Fruit fly (Drosophila melanogaster) whole organism, embryonic: ENCODE results near the gene RpS29.

Experiments used
- Awh ChIP-seq: fragments of 200-800 bp; sonication (Bioruptor generic); IDR thresholded peaks from 2 replicates; pipeline ENCODE4, ENCODE4 v1.3.6; 2022; ENCODE audit warnings: missing biosample characterization, missing genetic modification characterization
- BEAF-32 ChIP-seq: fragments of 200-800 bp; sonication (Bioruptor generic); optimal IDR thresholded peaks from 3 replicates; lab custom pipeline; 2017; ENCODE audit warnings: missing biosample characterization, missing genetic modification characterization, mild to moderate bottlenecking, moderate library complexity, missing genetic modification reagents
- Bdp1 ChIP-seq: fragments of 200-800 bp; sonication (Bioruptor generic); optimal IDR thresholded peaks from 3 replicates; lab custom pipeline; 2016; ENCODE audit warnings: missing biosample characterization, missing genetic modification characterization
- CG10209 ChIP-seq: fragments of 200-800 bp; sonication (Bioruptor generic); optimal IDR thresholded peaks from 3 replicates; lab custom pipeline; 2017; ENCODE audit warnings: missing biosample characterization, mild to moderate bottlenecking, missing genetic modification characterization, missing genetic modification reagents
- CG10366 ChIP-seq: fragments of 200-800 bp; sonication (Bioruptor generic); IDR thresholded peaks from 2 replicates; pipeline ENCODE4 v1.3.6; 2022; ENCODE audit warnings: missing biosample characterization, missing genetic modification characterization
- CG12071 ChIP-seq: fragments of 200-800 bp; sonication (Bioruptor generic); optimal IDR thresholded peaks from 3 replicates; lab custom pipeline; 2018; ENCODE audit warnings: missing biosample characterization, mild to moderate bottlenecking, missing genetic modification characterization
- CG12104 ChIP-seq: fragments of 200-800 bp; sonication (Bioruptor generic); optimal IDR thresholded peaks from 3 replicates; lab custom pipeline; 2016; ENCODE audit warnings: missing biosample characterization, missing genetic modification characterization
- CG12391 ChIP-seq: fragments of 200-800 bp; sonication (Bioruptor generic); optimal IDR thresholded peaks from 3 replicates; lab custom pipeline; 2018; ENCODE audit warnings: missing biosample characterization, mild to moderate bottlenecking, missing genetic modification characterization, moderate library complexity
- CG12744 ChIP-seq: fragments of 200-800 bp; sonication (Bioruptor generic); optimal IDR thresholded peaks from 2 replicates; lab custom pipeline; 2016; ENCODE audit warnings: missing biosample characterization, missing genetic modification characterization
- CG1647 ChIP-seq: fragments of 200-800 bp; sonication (Bioruptor generic); optimal IDR thresholded peaks from 3 replicates; lab custom pipeline; 2016; ENCODE audit warnings: missing biosample characterization, missing genetic modification characterization
- CG16779 ChIP-seq: fragments of 200-800 bp; sonication (Bioruptor generic); IDR thresholded peaks from 2 replicates; pipeline ENCODE4 v1.3.6; 2022; ENCODE audit warnings: missing biosample characterization, missing genetic modification characterization
- CG18262 ChIP-seq: fragments of 200-800 bp; optimal IDR thresholded peaks from 3 replicates; lab custom pipeline; 2019; ENCODE audit warnings: missing biosample characterization, mild to moderate bottlenecking, missing genetic modification characterization, moderate library complexity
- CG3065 ChIP-seq: fragments of 200-800 bp; sonication (Bioruptor generic); optimal IDR thresholded peaks from 2 replicates; lab custom pipeline; 2016; ENCODE audit warnings: missing biosample characterization, missing genetic modification characterization
- CG31224 ChIP-seq: fragments of 200-800 bp; sonication (Bioruptor generic); IDR thresholded peaks from 2 replicates; pipeline ENCODE4 v1.3.6; 2022; ENCODE audit warnings: missing biosample characterization, missing genetic modification characterization
- CG31441 ChIP-seq: fragments of 200-800 bp; sonication (Bioruptor generic); IDR thresholded peaks from 2 replicates; pipeline ENCODE4 v1.3.6; 2022; ENCODE audit warnings: missing biosample characterization, missing genetic modification characterization
- CG4282 ChIP-seq: fragments of 200-800 bp; sonication (Bioruptor generic); optimal IDR thresholded peaks from 2 replicates; lab custom pipeline; 2016; ENCODE audit warnings: missing biosample characterization, missing genetic modification characterization
- CG4424 ChIP-seq: fragments of 200-800 bp; sonication (Bioruptor generic); optimal IDR thresholded peaks from 3 replicates; lab custom pipeline; 2016; ENCODE audit warnings: missing biosample characterization, missing genetic modification characterization
- CG7372 ChIP-seq: fragments of 200-800 bp; sonication (Bioruptor generic); IDR thresholded peaks from 2 replicates; pipeline ENCODE4 v1.3.6; 2022; ENCODE audit warnings: missing biosample characterization, missing genetic modification characterization
- CG8924 ChIP-seq: fragments of 200-800 bp; optimal IDR thresholded peaks from 3 replicates; lab custom pipeline; 2019; ENCODE audit warnings: missing biosample characterization, mild to moderate bottlenecking, missing genetic modification characterization, moderate library complexity
- Dad ChIP-seq: fragments of 200-800 bp; sonication (Bioruptor generic); optimal IDR thresholded peaks from 3 replicates; lab custom pipeline; 2016; ENCODE audit warnings: missing biosample characterization, missing genetic modification characterization
- Doc2 ChIP-seq: fragments of 200-800 bp; sonication (Bioruptor generic); IDR thresholded peaks from 2 replicates; pipeline ENCODE4 v1.3.6; 2022; ENCODE audit warnings: missing biosample characterization, missing genetic modification characterization
- E2f2 ChIP-seq: fragments of 200-800 bp; sonication (Bioruptor generic); IDR thresholded peaks from 2 replicates; pipeline ENCODE4 v1.3.6; 2022; ENCODE audit warnings: missing biosample characterization, missing genetic modification characterization
- ERR ChIP-seq: fragments of 200-800 bp; sonication (Bioruptor generic); optimal IDR thresholded peaks from 2 replicates; lab custom pipeline; 2016; ENCODE audit warnings: missing biosample characterization, missing genetic modification characterization
- HLH4C ChIP-seq: fragments of 200-800 bp; sonication (Bioruptor generic); IDR thresholded peaks from 3 replicates; pipeline ENCODE4 v1.3.6; 2022; ENCODE audit warnings: missing biosample characterization, missing genetic modification characterization; ENCODE audit not compliant: partially characterized antibody
- Lpt ChIP-seq: fragments of >200 bp; optimal IDR thresholded peaks from 2 replicates; lab custom pipeline; 2018; ENCODE audit warnings: missing biosample characterization, missing genetic modification characterization
- Mad ChIP-seq: fragments of 200-800 bp; sonication (Bioruptor generic); optimal IDR thresholded peaks from 2 replicates; lab custom pipeline; 2016; ENCODE audit warnings: missing biosample characterization, missing genetic modification characterization
- Myb ChIP-seq: fragments of 200-800 bp; sonication (Bioruptor generic); optimal IDR thresholded peaks from 2 replicates; lab custom pipeline; 2016; ENCODE audit warnings: missing biosample characterization, missing genetic modification characterization
- Neu2 ChIP-seq: fragments of 200-800 bp; sonication (Bioruptor generic); optimal IDR thresholded peaks from 3 replicates; lab custom pipeline; 2016; ENCODE audit warnings: missing biosample characterization, missing genetic modification characterization, borderline replicate concordance
- Pdp1 ChIP-seq, 2 experiments: fragments of 200-800 bp; sonication (Bioruptor generic); optimal IDR thresholded peaks; 3 replicates each; lab custom pipeline; 2016; ENCODE audit warnings: missing biosample characterization in 2 of 2, missing genetic modification characterization in 2 of 2, mild to moderate bottlenecking in 1 of 2, moderate library complexity in 1 of 2
- Spps ChIP-seq: fragments of 200-800 bp; sonication (Bioruptor generic); optimal IDR thresholded peaks from 2 replicates; lab custom pipeline; 2018; ENCODE audit warnings: missing biosample characterization, mild to moderate bottlenecking, missing genetic modification characterization
- Taf1 ChIP-seq: fragments of 200-800 bp; sonication (Bioruptor generic); IDR thresholded peaks from 2 replicates; pipeline ENCODE4 v1.3.6; 2022; ENCODE audit warnings: missing biosample characterization, missing genetic modification characterization
- bab2 ChIP-seq: fragments of 200-800 bp; sonication (Bioruptor generic); optimal IDR thresholded peaks from 2 replicates; lab custom pipeline; 2016; ENCODE audit warnings: missing biosample characterization, missing genetic modification characterization
- bigmax ChIP-seq: fragments of 200-800 bp; sonication (Bioruptor generic); optimal IDR thresholded peaks from 2 replicates; lab custom pipeline; 2018; ENCODE audit warnings: missing biosample characterization, mild to moderate bottlenecking, missing genetic modification characterization
- btn ChIP-seq: fragments of 200-800 bp; sonication (Bioruptor generic); optimal IDR thresholded peaks from 2 replicates; lab custom pipeline; 2016; ENCODE audit warnings: missing biosample characterization, missing genetic modification characterization
- chif ChIP-seq, 2 experiments: fragments of 200-800 bp; sonication (Bioruptor generic); optimal IDR thresholded peaks; 3 replicates each; lab custom pipeline; 2016; ENCODE audit warnings: missing biosample characterization in 2 of 2, missing genetic modification characterization in 2 of 2
- disco-r ChIP-seq: fragments of 200-800 bp; sonication (Bioruptor generic); optimal IDR thresholded peaks from 2 replicates; lab custom pipeline; 2016; ENCODE audit warnings: missing biosample characterization, missing genetic modification characterization
- fd64A ChIP-seq: fragments of 200-800 bp; sonication (Bioruptor generic); optimal IDR thresholded peaks from 3 replicates; lab custom pipeline; 2018; ENCODE audit warnings: missing biosample characterization, mild to moderate bottlenecking, missing genetic modification characterization
- grn ChIP-seq: fragments of 200-800 bp; sonication (Bioruptor generic); optimal IDR thresholded peaks from 3 replicates; lab custom pipeline; 2017; ENCODE audit warnings: missing biosample characterization, missing genetic modification characterization
- gt ChIP-seq: fragments of 200-800 bp; sonication (Bioruptor generic); IDR thresholded peaks from 2 replicates; pipeline ENCODE4 v1.3.6; 2022; ENCODE audit warnings: missing biosample characterization, missing genetic modification characterization
- lmd ChIP-seq: fragments of 200-800 bp; sonication (Bioruptor generic); IDR thresholded peaks from 2 replicates; pipeline ENCODE4 v1.3.6; 2022; ENCODE audit warnings: missing biosample characterization, missing genetic modification characterization
- lola ChIP-seq, 3 experiments: fragments of >200 bp in 2 of 3; fragments of 200-800 bp in 1 of 3; sonication (Bioruptor generic) in 1 of 3; optimal IDR thresholded peaks; 2 replicates each; lab custom pipeline; 2017 to 2019; ENCODE audit warnings: missing biosample characterization in 3 of 3, missing genetic modification characterization in 3 of 3, mild to moderate bottlenecking in 1 of 3, moderate library complexity in 1 of 3
- odd ChIP-seq: fragments of 200-800 bp; sonication (Bioruptor generic); optimal IDR thresholded peaks from 2 replicates; lab custom pipeline; 2017; ENCODE audit warnings: missing biosample characterization, mild to moderate bottlenecking, missing genetic modification characterization
- pum ChIP-seq: fragments of 200-800 bp; sonication (Bioruptor generic); optimal IDR thresholded peaks from 2 replicates; lab custom pipeline; 2016; ENCODE audit warnings: missing biosample characterization, missing genetic modification characterization
- ranshi ChIP-seq: fragments of 200-800 bp; sonication (Bioruptor generic); IDR thresholded peaks from 2 replicates; pipeline ENCODE4 v1.3.6; 2022; ENCODE audit warnings: missing biosample characterization, missing genetic modification characterization
- repo ChIP-seq: fragments of 200-800 bp; sonication (Bioruptor generic); optimal IDR thresholded peaks from 2 replicates; lab custom pipeline; 2016; ENCODE audit warnings: missing biosample characterization, missing genetic modification characterization
- sc ChIP-seq, 3 experiments: fragments of >200 bp in 2 of 3; fragments of 200-800 bp in 1 of 3; sonication (Bioruptor generic) in 1 of 3; optimal IDR thresholded peaks; 2 replicates in 2 of 3; 3 replicates in 1 of 3; lab custom pipeline; 2017; ENCODE audit warnings: mild to moderate bottlenecking in 1 of 3, missing biosample characterization in 1 of 3, missing genetic modification characterization in 1 of 3, missing genetic modification reagents in 1 of 3
- sna ChIP-seq: fragments of 200-800 bp; sonication (Bioruptor generic); IDR thresholded peaks from 2 replicates; pipeline ENCODE4 v1.3.6; 2022; ENCODE audit warnings: missing biosample characterization, missing genetic modification characterization; ENCODE audit not compliant: partially characterized antibody
- tna ChIP-seq: fragments of 200-800 bp; sonication (Bioruptor generic); IDR thresholded peaks from 2 replicates; pipeline ENCODE4 v1.3.6; 2022; ENCODE audit warnings: missing biosample characterization, missing genetic modification characterization; ENCODE audit not compliant: partially characterized antibody

Gene RpS29

dm6 chr3R:9767620-9768592 is 9.9 kb upstream of the RpS29 start, which contains the start of gene Naa80 (continued):
- TF ChIP-seq lola (GFP tag; optimal IDR thresholded peaks at IDR 0.05; lab: Kevin White, UChicago) (no peak), Dad (peak; percentile 69), CG7372 (GFP tag; lab: Robert Waterston, UW) (no peak), fd64A (no peak), disco-r (GFP tag; lab: Kevin White, UChicago) (peak; percentile 7), bigmax (GFP tag; lab: Kevin White, UChicago) (peak; percentile 40), Bdp1 (GFP tag; lab: Kevin White, UChicago) (peak; percentile 58), CG12391 (peak; percentile 38), sc (optimal IDR thresholded peaks at IDR 0.05; lab: Kevin White, UChicago) (no peak), sc (GFP tag; optimal IDR thresholded peaks at IDR 0.05; lab: Kevin White, UChicago) (no peak), chif (GFP tag; optimal IDR thresholded peaks at IDR 0.05; lab: Kevin White, UChicago) (peak; percentile 12 to 72), Lpt (no peak), CG4424 (GFP tag; lab: Kevin White, UChicago) (peak; percentile 47), CG1647 (GFP tag; lab: Kevin White, UChicago) (peak; percentile 73), CG18262 (peak; percentile 11), Doc2 (no peak), CG12071 (peak; percentile 32), Myb (GFP tag; lab: Kevin White, UChicago) (peak; percentile 96), Neu2 (GFP tag; lab: Kevin White, UChicago) (no peak), Spps (tag; lab: Kevin White, UChicago) (no peak), Awh (GFP tag; lab: Robert Waterston, UW) (no peak), CG31224 (GFP tag; lab: Robert Waterston, UW) (peak; percentile 76), tna (peak; percentile 48; the same call in 1 of the 2 replicates), ranshi (GFP tag; lab: Robert Waterston, UW) (peak; percentile 54; the same call in 1 of the 2 replicates), sna (GFP tag; lab: Robert Waterston, UW) (no peak), repo (GFP tag; lab: Kevin White, UChicago) (peak; percentile 57), lmd (GFP tag; lab: Robert Waterston, UW) (peak; percentile 55; the same call in 1 of the 2 replicates), CG16779 (GFP tag; lab: Robert Waterston, UW) (peak; percentile 73; the same call in 1 of the 2 replicates), CG3065 (GFP tag; lab: Kevin White, UChicago) (peak; percentile 36), CG4282 (GFP tag; lab: Kevin White, UChicago) (peak; percentile 64), ERR (GFP tag; lab: Kevin White, UChicago) (peak; percentile 82), odd (GFP tag; lab: Kevin White, UChicago) (no peak), HLH4C (0 out of 3 replicates have a peak, but pooled peaks have one; percentile 23), Pdp1 (GFP tag; optimal IDR thresholded peaks at IDR 0.05; lab: Kevin White, UChicago) (peak; percentile 54 to 73), CG8924 (peak; percentile 60), grn (GFP tag; lab: Kevin White, UChicago) (peak; percentile 10), gt (GFP tag; lab: Robert Waterston, UW) (no peak), Taf1 (GFP tag; lab: Robert Waterston, UW) (no peak), CG10209 (GFP tag; lab: Kevin White, UChicago) (peak; percentile 54), BEAF-32 (GFP tag; lab: Kevin White, UChicago) (peak; percentile 56), CG12744 (GFP tag; lab: Kevin White, UChicago) (peak; percentile 19), Mad (peak; percentile 69), pum (peak; percentile 78), btn (GFP tag; lab: Kevin White, UChicago) (no peak), CG31441 (GFP tag; lab: Robert Waterston, UW) (no peak; the same call in 1 of the 2 replicates), CG12104 (GFP tag; lab: Kevin White, UChicago) (peak; percentile 36), CG10366 (GFP tag; lab: Robert Waterston, UW) (peak; percentile 41; the same call in 1 of the 2 replicates), E2f2 (GFP tag; lab: Robert Waterston, UW) (peak; percentile 84), bab2 (GFP tag; lab: Kevin White, UChicago) (peak; percentile 66)
